Worm (Caenorhabditis elegans): ENCODE results near the gene fbxb-118.

DNA sequence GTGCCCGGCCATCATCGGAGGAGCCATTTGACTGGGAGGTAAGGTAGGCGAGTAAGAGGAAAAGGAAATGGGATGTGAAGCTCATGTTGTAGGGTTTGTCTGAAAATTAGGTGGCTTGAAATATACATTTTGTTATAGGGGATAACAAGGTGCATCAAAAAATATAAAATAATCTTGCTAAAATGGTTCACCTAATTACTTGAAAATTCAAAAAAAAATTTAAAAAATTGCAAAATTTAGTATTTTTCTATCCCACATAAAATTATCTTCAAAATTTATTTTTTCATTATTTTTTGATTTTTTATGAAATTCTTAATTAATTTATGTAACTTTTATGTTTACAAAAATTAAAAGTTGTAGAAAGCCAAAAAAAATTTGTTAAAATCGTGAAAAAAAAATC is 45.3 kb downstream of the fbxb-118 start, which contains the start of gene K07D4.6:
- TF ChIP-seq pqm-1 (tag; optimal IDR thresholded peaks at IDR 0.05): no peak
- no peak for TF ChIP-seq unc-62 (GFP tag; optimal IDR thresholded peaks at IDR 0.05)
- no peak for TF ChIP-seq nhr-11 (tag; optimal IDR thresholded peaks at IDR 0.05)
- TF ChIP-seq nhr-76 (tag; optimal IDR thresholded peaks at IDR 0.05): no peak
- no peak for TF ChIP-seq blmp-1 (tag; optimal IDR thresholded peaks at IDR 0.05)
- no peak for TF ChIP-seq lir-3 (tag; optimal IDR thresholded peaks at IDR 0.05; ENCODE audit: poor library complexity)
- no peak for TF ChIP-seq ceh-90 (tag; optimal IDR thresholded peaks at IDR 0.05)
- no peak for TF ChIP-seq tbx-2 (tag; optimal IDR thresholded peaks at IDR 0.05)
- TF ChIP-seq ztf-11 (tag; optimal IDR thresholded peaks at IDR 0.05): no peak
- TF ChIP-seq sox-4 (tag; optimal IDR thresholded peaks at IDR 0.05): no peak
- TF ChIP-seq fkh-4 (tag; optimal IDR thresholded peaks at IDR 0.05; ENCODE audit: borderline replicate concordance): no peak

All from whole organism, L1 larva.